Fruit fly (Drosophila melanogaster): Measurements from ENCODE around the gene CG13252.

DNA sequence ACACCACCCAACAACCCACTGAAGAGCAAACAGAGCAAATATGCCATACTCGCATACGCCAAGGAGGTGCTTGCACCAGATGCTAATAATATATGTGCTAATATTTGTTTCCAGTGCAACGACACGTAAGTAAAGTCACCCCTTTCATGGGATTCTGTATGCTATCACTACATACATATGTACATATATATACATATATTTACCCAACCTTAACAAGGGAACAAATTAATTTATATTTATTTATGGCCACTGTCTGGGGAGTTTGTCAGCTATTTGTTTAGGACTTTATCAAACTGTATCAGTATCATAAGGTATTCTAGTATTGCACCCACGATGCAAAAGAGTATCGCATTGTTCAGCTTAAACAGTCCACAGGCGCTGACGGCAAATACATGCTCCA is 7.0 kb downstream of the CG13252 start:
- no peak for TF ChIP-seq EcR (GFP tag; optimal IDR thresholded peaks at IDR 0.05)
- TF ChIP-seq pan (optimal IDR thresholded peaks at IDR 0.05) = no peak
- TF ChIP-seq psq (optimal IDR thresholded peaks at IDR 0.05) = no peak
- no peak for TF ChIP-seq Dll (optimal IDR thresholded peaks at IDR 0.05)
- no peak for TF ChIP-seq usp (GFP tag; optimal IDR thresholded peaks at IDR 0.05)
- no peak for TF ChIP-seq CG8478 (optimal IDR thresholded peaks at IDR 0.05)

All from whole organism.